Worm (Caenorhabditis elegans) whole organism, L3 larva: ENCODE data around the gene srh-56.

ENCODE experiments used
- aly-2 ChIP-seq: fragments of 150-350 bp; optimal IDR thresholded peaks from 2 replicates; lab custom pipeline; 2014; ENCODE audit warnings: missing biosample characterization, missing genetic modification characterization
- ama-1 ChIP-seq: fragments of 150-350 bp; optimal IDR thresholded peaks from 2 replicates; lab custom pipeline; 2018
- ceh-28 ChIP-seq: fragments of 150-350 bp; optimal IDR thresholded peaks from 2 replicates; lab custom pipeline; 2014; ENCODE audit warnings: missing biosample characterization, missing genetic modification reagents, missing genetic modification characterization
- ceh-9 ChIP-seq: sonication (generic microtip); optimal IDR thresholded peaks from 2 replicates; lab custom pipeline; 2018; ENCODE audit warnings: missing biosample characterization, missing genetic modification characterization
- daf-12 ChIP-seq: fragments of 150-350 bp; optimal IDR thresholded peaks from 2 replicates; lab custom pipeline; 2014; ENCODE audit warnings: missing biosample characterization, missing genetic modification reagents, missing genetic modification characterization
- egl-27 ChIP-seq: sonication (generic microtip); optimal IDR thresholded peaks from 4 replicates; lab custom pipeline; 2017; ENCODE audit warnings: missing biosample characterization, missing genetic modification reagents, missing genetic modification characterization
- egl-5 ChIP-seq: fragments of 150-350 bp; optimal IDR thresholded peaks from 2 replicates; lab custom pipeline; 2017; ENCODE audit warnings: missing biosample characterization, missing genetic modification reagents, missing genetic modification characterization, inconsistent platforms
- elt-1 ChIP-seq: fragments of 150-350 bp; optimal IDR thresholded peaks from 2 replicates; lab custom pipeline; 2014; ENCODE audit warnings: missing biosample characterization, missing genetic modification characterization
- elt-2 ChIP-seq: sonication (generic microtip); optimal IDR thresholded peaks from 2 replicates; lab custom pipeline; 2016; ENCODE audit warnings: missing genetic modification reagents, mild to moderate bottlenecking, missing genetic modification characterization, missing compliant biosample characterization
- fkh-10 ChIP-seq: sonication (generic microtip); optimal IDR thresholded peaks from 2 replicates; lab custom pipeline; 2017; ENCODE audit warnings: missing biosample characterization, missing genetic modification reagents, missing genetic modification characterization
- fos-1 ChIP-seq: fragments of 150-350 bp; optimal IDR thresholded peaks from 2 replicates; lab custom pipeline; 2014; ENCODE audit warnings: missing biosample characterization, missing genetic modification characterization
- hmg-11 ChIP-seq: sonication (generic microtip); optimal IDR thresholded peaks from 2 replicates; lab custom pipeline; 2016; ENCODE audit warnings: missing genetic modification characterization, missing compliant biosample characterization
- jun-1 ChIP-seq: fragments of 150-350 bp; optimal IDR thresholded peaks from 2 replicates; lab custom pipeline; 2014; ENCODE audit warnings: missing biosample characterization, missing genetic modification reagents, missing genetic modification characterization
- lin-15B ChIP-seq: fragments of 150-350 bp; optimal IDR thresholded peaks from 2 replicates; lab custom pipeline; 2014; ENCODE audit warnings: missing biosample characterization, missing genetic modification characterization
- lin-39 ChIP-seq: fragments of 150-350 bp; optimal IDR thresholded peaks from 2 replicates; lab custom pipeline; 2018; ENCODE audit warnings: missing biosample characterization, missing genetic modification reagents, missing genetic modification characterization
- lsy-12 ChIP-seq: sonication (generic microtip); optimal IDR thresholded peaks from 2 replicates; lab custom pipeline; 2016; ENCODE audit warnings: mild to moderate bottlenecking, missing genetic modification characterization, missing compliant biosample characterization
- mdl-1 ChIP-seq: fragments of 150-350 bp; optimal IDR thresholded peaks from 2 replicates; lab custom pipeline; 2014; ENCODE audit warnings: missing biosample characterization, missing genetic modification characterization
- nfya-1 ChIP-seq: sonication (generic microtip); optimal IDR thresholded peaks from 2 replicates; lab custom pipeline; 2017; ENCODE audit warnings: missing genetic modification characterization, mild to moderate bottlenecking, missing compliant biosample characterization, antibody characterized with exemption, moderate library complexity; ENCODE audit not compliant: insufficient read depth
- nhr-11 ChIP-seq: fragments of 150-350 bp; optimal IDR thresholded peaks from 2 replicates; lab custom pipeline; 2014; ENCODE audit warnings: missing biosample characterization, missing genetic modification characterization
- nhr-23 ChIP-seq: fragments of 150-350 bp; optimal IDR thresholded peaks from 2 replicates; lab custom pipeline; 2014; ENCODE audit warnings: missing biosample characterization, missing genetic modification reagents, missing genetic modification characterization
- nhr-237 ChIP-seq: fragments of 150-350 bp; optimal IDR thresholded peaks from 2 replicates; lab custom pipeline; 2014; ENCODE audit warnings: missing biosample characterization, missing genetic modification characterization
- nhr-25 ChIP-seq: sonication (generic microtip); optimal IDR thresholded peaks from 2 replicates; lab custom pipeline; 2017; ENCODE audit warnings: missing biosample characterization, missing genetic modification characterization
- nhr-28 ChIP-seq: fragments of 150-350 bp; optimal IDR thresholded peaks from 2 replicates; lab custom pipeline; 2014; ENCODE audit warnings: missing biosample characterization, missing genetic modification characterization
- nhr-43 ChIP-seq: sonication (generic microtip); optimal IDR thresholded peaks from 2 replicates; lab custom pipeline; 2016; ENCODE audit warnings: mild to moderate bottlenecking, missing genetic modification characterization, missing compliant biosample characterization; ENCODE audit not compliant: poor library complexity, severe bottlenecking
- nhr-67 ChIP-seq: fragments of 150-350 bp; optimal IDR thresholded peaks from 2 replicates; lab custom pipeline; 2014; ENCODE audit warnings: missing biosample characterization, missing genetic modification characterization
- nhr-77 ChIP-seq: fragments of 150-350 bp; optimal IDR thresholded peaks from 2 replicates; lab custom pipeline; 2014; ENCODE audit warnings: missing biosample characterization, missing genetic modification characterization
- pha-4 ChIP-seq: fragments of 150-350 bp; optimal IDR thresholded peaks from 2 replicates; lab custom pipeline; 2014; ENCODE audit warnings: missing biosample characterization, missing genetic modification reagents, missing genetic modification characterization
- pqm-1 ChIP-seq: fragments of 150-350 bp; optimal IDR thresholded peaks from 2 replicates; lab custom pipeline; 2017; ENCODE audit warnings: missing biosample characterization, missing genetic modification characterization, inconsistent platforms
- sea-2 ChIP-seq: fragments of 150-350 bp; sonication (generic microtip); optimal IDR thresholded peaks from 4 replicates; lab custom pipeline; 2014; ENCODE audit warnings: missing biosample characterization, missing genetic modification reagents, missing genetic modification characterization
- skn-1 ChIP-seq: fragments of 150-350 bp; optimal IDR thresholded peaks from 2 replicates; lab custom pipeline; 2014; ENCODE audit warnings: missing biosample characterization, missing genetic modification characterization
- snpc-4 ChIP-seq: fragments of 150-350 bp; optimal IDR thresholded peaks from 2 replicates; lab custom pipeline; 2014; ENCODE audit warnings: missing biosample characterization, missing genetic modification characterization
- unc-62 ChIP-seq: fragments of 150-350 bp; sonication (generic microtip); optimal IDR thresholded peaks from 4 replicates; lab custom pipeline; 2014; ENCODE audit warnings: missing biosample characterization, missing genetic modification reagents, missing genetic modification characterization
- ztf-11 ChIP-seq: fragments of 150-350 bp; optimal IDR thresholded peaks from 2 replicates; lab custom pipeline; 2014; ENCODE audit warnings: missing biosample characterization, missing genetic modification characterization
- ztf-4 ChIP-seq: fragments of 150-350 bp; optimal IDR thresholded peaks from 2 replicates; lab custom pipeline; 2014; ENCODE audit warnings: missing biosample characterization, missing genetic modification characterization

srh-56 gene

DNA sequence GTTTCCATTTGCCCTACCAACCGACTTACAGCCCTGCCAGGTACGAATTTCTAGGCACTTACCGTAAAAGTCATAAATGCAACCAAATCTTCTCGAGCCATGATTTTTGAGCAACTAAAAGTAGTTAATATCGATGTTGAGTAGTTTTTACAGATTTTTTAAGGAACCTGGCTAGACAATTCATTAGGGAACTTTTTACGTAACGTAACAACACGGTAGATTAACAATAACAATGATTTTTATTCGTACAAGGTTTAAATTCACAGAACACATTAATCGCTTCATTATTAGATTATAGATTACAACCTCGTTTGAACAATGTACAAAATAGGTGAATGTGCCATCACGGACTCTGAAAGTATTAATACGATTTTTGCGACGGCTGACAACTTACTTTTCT lies 18.7 kb upstream of the srh-56 start, which contains the start of gene srx-26:
srx-26 (minus strand) TSS at position 101 of the 400 bp plus-strand sequence.
- TF ChIP-seq nhr-23: no peak
- TF ChIP-seq daf-12 (tag; lab: Kevin White, UChicago): no peak
- TF ChIP-seq nhr-28: no peak
- no peak for TF ChIP-seq egl-5 (tag; lab: Kevin White, UChicago)
- TF ChIP-seq skn-1 (tag; lab: Kevin White, UChicago): no peak
- no peak for TF ChIP-seq elt-1
- no peak for TF ChIP-seq nhr-43 (tag; lab: Kevin White, UChicago)
- TF ChIP-seq nhr-67: no peak
- no peak for TF ChIP-seq elt-2 (tag; lab: Kevin White, UChicago)
- TF ChIP-seq nfya-1 (tag; lab: Kevin White, UChicago): no peak
- no peak for TF ChIP-seq mdl-1 (tag; lab: Kevin White, UChicago)

DNA sequence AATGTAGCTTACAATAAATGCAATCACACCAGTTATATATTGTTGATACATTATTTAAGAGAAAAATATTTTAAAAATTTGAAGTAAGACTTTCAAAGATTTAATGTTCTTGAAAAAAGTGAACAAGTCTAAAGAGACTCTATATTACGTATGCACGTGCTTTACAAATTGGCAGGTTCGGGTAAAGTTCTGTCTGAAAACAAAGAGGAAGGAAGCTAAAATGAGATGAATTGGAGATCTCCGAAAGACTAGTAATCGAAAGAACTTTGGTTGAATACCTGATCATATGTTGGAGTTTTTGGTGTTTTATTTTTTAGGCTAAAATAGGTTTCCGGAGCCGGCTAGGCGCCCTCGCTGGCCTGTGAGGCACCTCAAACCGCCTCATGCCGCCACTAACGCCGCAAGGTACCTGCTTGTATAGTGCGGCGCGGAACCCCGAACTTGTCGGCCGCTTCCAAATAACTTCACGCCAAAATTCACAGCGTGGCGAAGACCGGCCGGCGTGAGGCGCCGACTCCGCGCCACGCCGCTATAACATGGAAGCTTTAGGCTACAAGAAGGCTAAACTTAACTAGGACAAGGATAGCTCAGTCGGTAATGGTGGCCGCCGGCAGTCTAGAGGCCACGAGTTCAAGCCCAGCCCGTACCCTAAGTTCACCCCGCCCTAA lies 14.3 kb upstream of the srh-56 start, which contains the start of gene srx-28:
srx-28 (minus strand) TSS at position 51 of the 668 bp plus-strand sequence.
- TF ChIP-seq pqm-1 (tag; lab: Kevin White, UChicago) (no peak), aly-2 (tag; lab: Kevin White, UChicago) (no peak), mdl-1 (tag; lab: Kevin White, UChicago) (no peak), lin-15B (tag; lab: Kevin White, UChicago) (no peak), lin-39 (tag; lab: Kevin White, UChicago) (no peak), lsy-12 (tag; lab: Kevin White, UChicago) (no peak), jun-1 (tag; lab: Kevin White, UChicago) (no peak), nfya-1 (tag; lab: Kevin White, UChicago) (no peak)

DNA sequence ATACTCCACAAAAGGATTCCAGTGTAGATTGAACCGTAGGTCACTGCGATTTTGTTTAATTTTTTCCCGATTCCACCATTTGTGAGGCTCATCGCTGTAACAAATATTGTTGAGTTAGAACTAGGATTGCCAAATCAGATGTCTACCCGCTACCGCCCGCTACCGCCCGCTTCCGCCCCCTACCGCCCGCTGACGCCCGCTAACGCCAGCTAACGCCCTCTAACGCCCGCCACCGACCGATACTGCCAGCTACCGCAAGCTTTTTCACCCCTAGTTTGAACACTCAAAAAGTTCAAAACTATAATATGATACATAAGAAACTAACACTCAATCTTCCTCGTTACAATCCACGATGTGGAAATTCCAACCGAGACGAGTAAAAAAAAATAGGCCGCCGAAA lies 13.2 kb upstream of the srh-56 start:
- TF ChIP-seq fos-1 (tag; lab: Kevin White, UChicago): no peak

DNA sequence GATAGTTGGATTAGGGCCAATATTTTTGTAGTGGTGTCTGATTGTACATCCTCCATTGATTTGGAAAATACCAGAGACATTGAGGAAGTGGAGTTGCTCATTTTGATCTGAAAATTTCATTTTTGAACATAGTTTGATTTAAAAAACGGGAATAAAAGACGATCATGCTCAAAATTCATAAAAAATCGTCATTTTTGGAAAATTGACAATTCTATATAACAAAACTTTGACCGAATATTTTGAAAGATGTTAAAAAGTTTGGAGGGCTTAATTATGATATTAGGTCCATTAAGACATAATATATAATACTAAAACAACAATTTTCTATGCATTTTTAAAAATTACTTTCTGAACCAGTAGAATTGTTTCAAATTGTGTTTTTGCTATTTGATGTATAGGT lies 12.2 kb upstream of the srh-56 start, which contains the start of gene srg-58:
srg-58 (minus strand) TSS at position 101 of the 400 bp plus-strand sequence.
- TF ChIP-seq ceh-9 (tag; lab: Kevin White, UChicago): no peak
- TF ChIP-seq ztf-11 (tag; lab: Kevin White, UChicago): no peak
- no peak for TF ChIP-seq unc-62
- TF ChIP-seq ama-1 (lab: Kevin White, UChicago): no peak
- TF ChIP-seq nhr-43 (tag; lab: Kevin White, UChicago): no peak
- TF ChIP-seq sea-2 (GFP tag; lab: Kevin White, UChicago): no peak

DNA sequence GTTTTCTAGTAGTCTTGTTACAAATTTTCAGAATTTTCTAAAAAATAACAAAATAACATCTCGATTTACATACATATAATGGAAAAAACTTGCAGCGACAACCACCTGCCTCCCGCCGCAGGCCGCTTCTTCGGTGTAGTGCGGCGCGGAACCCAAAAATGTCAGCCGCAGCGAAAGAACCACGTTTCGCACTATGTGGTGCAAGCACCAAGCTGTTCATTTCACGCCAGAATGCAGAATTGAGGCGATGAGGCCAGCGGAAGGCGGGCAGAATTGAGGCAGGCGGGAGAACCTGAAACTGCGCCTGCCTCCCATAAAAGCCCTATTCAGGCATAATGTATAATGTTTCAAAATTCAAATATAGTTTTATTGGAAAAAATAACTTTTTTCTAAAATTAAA lies 10.2 kb upstream of the srh-56 start:
- TF ChIP-seq ztf-4 (no peak), aly-2 (tag; lab: Kevin White, UChicago) (no peak), lin-15B (tag; lab: Kevin White, UChicago) (no peak)

DNA sequence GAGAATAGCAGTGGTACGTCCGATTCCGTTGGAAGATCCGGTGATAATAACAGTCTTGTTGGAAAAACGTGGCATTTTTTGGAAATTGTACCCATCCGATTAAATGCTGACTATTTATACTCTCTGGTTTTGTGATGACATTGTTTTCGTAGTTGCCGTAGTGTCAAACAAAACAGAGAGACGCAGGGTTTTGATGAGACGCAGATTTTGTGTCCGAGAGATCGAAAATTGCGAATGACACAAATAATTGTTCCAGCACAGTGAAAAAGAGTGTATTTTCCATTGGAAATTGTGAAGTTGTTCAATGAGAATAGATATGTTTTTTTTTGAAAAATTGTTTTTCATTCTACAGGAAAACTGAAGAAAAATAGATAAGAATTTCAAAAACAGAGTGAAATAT lies 8.6 kb upstream of the srh-56 start, which contains the start of gene R05D8.7:
R05D8.7 (minus strand) TSS at position 104 of the 400 bp plus-strand sequence.
- TF ChIP-seq daf-12 (tag; lab: Kevin White, UChicago): no peak
- TF ChIP-seq nhr-237: no peak
- no peak for TF ChIP-seq nhr-11 (tag; lab: Kevin White, UChicago)
- TF ChIP-seq mdl-1 (tag; lab: Kevin White, UChicago): no peak
- TF ChIP-seq egl-5 (tag; lab: Kevin White, UChicago): no peak
- no peak for TF ChIP-seq hmg-11 (tag; lab: Kevin White, UChicago)
- TF ChIP-seq fkh-10 (GFP tag; lab: Kevin White, UChicago): no peak
- no peak for TF ChIP-seq sea-2 (GFP tag; lab: Kevin White, UChicago)
- no peak for TF ChIP-seq egl-27 (tag; lab: Kevin White, UChicago)
- no peak for TF ChIP-seq ceh-9 (tag; lab: Kevin White, UChicago)
- TF ChIP-seq pha-4: no peak
- no peak for TF ChIP-seq ceh-28 (tag; lab: Kevin White, UChicago)
- TF ChIP-seq pqm-1 (tag; lab: Kevin White, UChicago): no peak
- TF ChIP-seq snpc-4 (tag; lab: Kevin White, UChicago): no peak
- TF ChIP-seq elt-2 (tag; lab: Kevin White, UChicago): no peak
- no peak for TF ChIP-seq ztf-11 (tag; lab: Kevin White, UChicago)
- no peak for TF ChIP-seq nhr-25 (tag; lab: Kevin White, UChicago)
- TF ChIP-seq lin-39 (tag; lab: Kevin White, UChicago): no peak
- TF ChIP-seq nhr-77 (tag; lab: Kevin White, UChicago): no peak
- TF ChIP-seq nhr-67: no peak
